Fruit fly (Drosophila melanogaster) whole organism, wandering third instar larva: Measurements from ENCODE around the gene Ubc4.

ENCODE experiments used
- Abd-B ChIP-seq: fragments of >200 bp; optimal IDR thresholded peaks from 2 replicates; lab custom pipeline; 2017; ENCODE audit warnings: missing biosample characterization, missing genetic modification characterization
- CG32264 ChIP-seq: fragments of 200-800 bp; sonication (Bioruptor generic); optimal IDR thresholded peaks from 2 replicates; lab custom pipeline; 2016; ENCODE audit warnings: missing biosample characterization, missing genetic modification characterization
- CG9705 ChIP-seq: fragments of 200-800 bp; sonication (Bioruptor generic); optimal IDR thresholded peaks from 2 replicates; lab custom pipeline; 2018; ENCODE audit warnings: missing biosample characterization, mild to moderate bottlenecking, missing genetic modification characterization
- CrebA ChIP-seq: fragments of 200-800 bp; sonication (Bioruptor generic); optimal IDR thresholded peaks from 2 replicates; lab custom pipeline; 2016; ENCODE audit warnings: missing biosample characterization, mild to moderate bottlenecking, missing genetic modification characterization, borderline replicate concordance
- Dif ChIP-seq: fragments of 200-275, 200-300 bp; sonication (Bioruptor generic); optimal IDR thresholded peaks from 2 replicates; lab custom pipeline; 2018; ENCODE audit warnings: missing biosample characterization, missing genetic modification characterization; ENCODE audit not compliant: partially characterized antibody
- HLH106 ChIP-seq: fragments of 200-800 bp; optimal IDR thresholded peaks from 3 replicates; lab custom pipeline; 2019; ENCODE audit warnings: missing biosample characterization, mild to moderate bottlenecking, missing genetic modification characterization, moderate library complexity
- Hr78 ChIP-seq: fragments of >200 bp; optimal IDR thresholded peaks from 2 replicates; lab custom pipeline; 2017; ENCODE audit warnings: missing biosample characterization, missing genetic modification characterization
- Hr83 ChIP-seq: fragments of 200-300 bp; sonication (Bioruptor generic); optimal IDR thresholded peaks from 2 replicates; lab custom pipeline; 2016; ENCODE audit warnings: missing biosample characterization, mild to moderate bottlenecking, missing genetic modification characterization, moderate library complexity; ENCODE audit not compliant: poor library complexity, severe bottlenecking
- Jra ChIP-seq: sonication (Bioruptor generic); optimal IDR thresholded peaks from 2 replicates; lab custom pipeline; 2016; ENCODE audit warnings: missing biosample characterization, missing genetic modification characterization
- Myc ChIP-seq: fragments of >200 bp; optimal IDR thresholded peaks from 2 replicates; lab custom pipeline; 2017
- N ChIP-seq: fragments of >200 bp; optimal IDR thresholded peaks from 2 replicates; lab custom pipeline; 2018; ENCODE audit warnings: missing biosample characterization, missing external identifiers, missing genetic modification characterization
- OdsH ChIP-seq: fragments of 200-800 bp; sonication (Bioruptor generic); optimal IDR thresholded peaks from 2 replicates; lab custom pipeline; 2016; ENCODE audit warnings: missing biosample characterization, mild to moderate bottlenecking, missing genetic modification characterization
- Rel ChIP-seq, 2 experiments: fragments of 200-800 bp; sonication (Bioruptor generic) in 1 of 2; optimal IDR thresholded peaks; 2 replicates in 1 of 2; 3 replicates in 1 of 2; lab custom pipeline; 2016 to 2019; ENCODE audit warnings: mild to moderate bottlenecking in 2 of 2, missing biosample characterization in 2 of 2, missing genetic modification characterization in 2 of 2, moderate library complexity in 1 of 2
- Sp1 ChIP-seq: fragments of 200-800 bp; sonication (Bioruptor generic); optimal IDR thresholded peaks from 3 replicates; lab custom pipeline; 2019; ENCODE audit warnings: missing biosample characterization, mild to moderate bottlenecking, missing genetic modification characterization, moderate library complexity
- br ChIP-seq: fragments of 200-800 bp; sonication (Bioruptor generic); optimal IDR thresholded peaks from 2 replicates; lab custom pipeline; 2016; ENCODE audit warnings: missing biosample characterization, missing genetic modification characterization
- brk ChIP-seq: fragments of 200-800 bp; sonication (Bioruptor generic); optimal IDR thresholded peaks from 2 replicates; lab custom pipeline; 2016; ENCODE audit warnings: missing biosample characterization, mild to moderate bottlenecking, missing genetic modification characterization
- dmrt93B ChIP-seq: fragments of 200-800 bp; sonication (Bioruptor generic); optimal IDR thresholded peaks from 2 replicates; lab custom pipeline; 2018; ENCODE audit warnings: missing biosample characterization, mild to moderate bottlenecking, missing genetic modification characterization
- dsf ChIP-seq: sonication (Bioruptor generic); optimal IDR thresholded peaks from 2 replicates; lab custom pipeline; 2016; ENCODE audit warnings: missing biosample characterization, missing genetic modification characterization, borderline replicate concordance
- ey ChIP-seq: fragments of 200-800 bp; sonication (Bioruptor generic); optimal IDR thresholded peaks from 2 replicates; lab custom pipeline; 2016; ENCODE audit warnings: missing biosample characterization, missing genetic modification characterization
- foxo ChIP-seq, 2 experiments: fragments of 200-800 bp; sonication (Bioruptor generic); optimal IDR thresholded peaks; 2 replicates in 1 of 2; 3 replicates in 1 of 2; lab custom pipeline; 2016 to 2017; ENCODE audit warnings: missing biosample characterization in 2 of 2, missing genetic modification characterization in 2 of 2
- h ChIP-seq: fragments of 200-800 bp; sonication (Bioruptor generic); optimal IDR thresholded peaks from 3 replicates; lab custom pipeline; 2016; ENCODE audit warnings: missing biosample characterization, mild to moderate bottlenecking, missing genetic modification characterization
- lola ChIP-seq: fragments of >200 bp; optimal IDR thresholded peaks from 2 replicates; lab custom pipeline; 2017; ENCODE audit warnings: missing biosample characterization, missing genetic modification characterization
- pan ChIP-seq: fragments of >200 bp; optimal IDR thresholded peaks from 2 replicates; lab custom pipeline; 2017
- psq ChIP-seq: fragments of 200-800 bp; sonication (Bioruptor generic); optimal IDR thresholded peaks from 3 replicates; lab custom pipeline; 2017; ENCODE audit warnings: missing biosample characterization, mild to moderate bottlenecking, missing genetic modification characterization, moderate library complexity
- rgr ChIP-seq: fragments of 200-800 bp; sonication (Bioruptor generic); optimal IDR thresholded peaks from 3 replicates; lab custom pipeline; 2016; ENCODE audit warnings: missing biosample characterization, mild to moderate bottlenecking, missing genetic modification characterization
- sage ChIP-seq: fragments of 200-800 bp; sonication (Bioruptor generic); optimal IDR thresholded peaks from 2 replicates; lab custom pipeline; 2016; ENCODE audit warnings: missing biosample characterization, mild to moderate bottlenecking, missing genetic modification characterization
- sv ChIP-seq: fragments of 200-800 bp; sonication (Bioruptor generic); optimal IDR thresholded peaks from 3 replicates; lab custom pipeline; 2016; ENCODE audit warnings: missing biosample characterization, missing genetic modification characterization
- tai ChIP-seq: sonication (Bioruptor generic); optimal IDR thresholded peaks from 2 replicates; lab custom pipeline; 2016; ENCODE audit warnings: missing biosample characterization, missing genetic modification characterization
- usp ChIP-seq: fragments of >200 bp; optimal IDR thresholded peaks from 2 replicates; lab custom pipeline; 2017; ENCODE audit warnings: missing biosample characterization, missing genetic modification characterization
- woc ChIP-seq: sonication (Bioruptor generic); optimal IDR thresholded peaks from 2 replicates; lab custom pipeline; 2016; ENCODE audit warnings: missing biosample characterization, mild to moderate bottlenecking, missing genetic modification characterization

The Ubc4 gene

DNA sequence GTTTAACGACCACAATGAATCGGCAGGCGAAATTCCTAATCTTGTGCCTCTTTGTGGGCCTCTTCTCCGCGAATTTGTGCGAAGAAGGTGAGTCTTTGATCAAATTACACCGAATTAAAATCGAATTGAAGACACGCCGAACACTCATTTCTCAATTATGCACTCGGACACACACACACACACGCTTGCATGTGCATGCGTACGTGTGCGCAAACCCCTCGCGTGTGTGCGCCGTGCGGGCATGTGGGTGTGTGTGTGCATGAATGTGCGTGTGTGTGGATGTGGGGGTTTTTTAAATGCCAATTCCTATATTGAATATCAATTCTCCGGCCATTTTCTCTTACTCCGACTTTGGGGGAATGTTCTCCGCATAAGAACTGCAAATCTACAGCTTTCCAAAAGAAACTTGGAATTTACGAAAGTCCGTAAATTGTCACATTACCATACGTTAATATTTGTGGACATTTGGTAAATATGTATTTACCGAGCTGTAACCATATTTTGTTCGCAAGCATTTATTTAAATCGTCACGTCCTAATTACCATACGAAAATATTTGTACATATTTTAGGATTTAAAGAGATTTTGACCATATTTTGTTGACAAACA lies 16.5 kb downstream of the Ubc4 start:
- TF ChIP-seq sage (GFP tag; lab: Kevin White, UChicago): no peak
- no peak for TF ChIP-seq brk (GFP tag; lab: Kevin White, UChicago)
- TF ChIP-seq Rel (GFP tag; optimal IDR thresholded peaks at IDR 0.05; lab: Kevin White, UChicago): no peak
- peak; percentile 100 for TF ChIP-seq Rel (tag; optimal IDR thresholded peaks at IDR 0.05; lab: Kevin White, UChicago)
- TF ChIP-seq lola (GFP tag; lab: Kevin White, UChicago): no peak
- no peak for TF ChIP-seq CG32264 (GFP tag; lab: Kevin White, UChicago)
- TF ChIP-seq N (GFP tag; lab: Kevin White, UChicago): no peak
- TF ChIP-seq Hr78 (GFP tag; lab: Kevin White, UChicago): no peak
- no peak for TF ChIP-seq Sp1 (GFP tag; lab: Kevin White, UChicago)
- peak; percentile 34 for TF ChIP-seq Abd-B (GFP tag; lab: Kevin White, UChicago)
- no peak for TF ChIP-seq dmrt93B (GFP tag; lab: Kevin White, UChicago)
- TF ChIP-seq Myc: no peak
- TF ChIP-seq Hr83 (GFP tag; lab: Kevin White, UChicago): peak; percentile 57
- no peak for TF ChIP-seq CG9705 (GFP tag; lab: Kevin White, UChicago)
- TF ChIP-seq Dif: peak; percentile 36
- no peak for TF ChIP-seq usp (GFP tag; lab: Kevin White, UChicago)
- no peak for TF ChIP-seq pan (lab: Kevin White, UChicago)
- TF ChIP-seq woc (GFP tag; lab: Kevin White, UChicago): no peak
- TF ChIP-seq OdsH: no peak

DNA sequence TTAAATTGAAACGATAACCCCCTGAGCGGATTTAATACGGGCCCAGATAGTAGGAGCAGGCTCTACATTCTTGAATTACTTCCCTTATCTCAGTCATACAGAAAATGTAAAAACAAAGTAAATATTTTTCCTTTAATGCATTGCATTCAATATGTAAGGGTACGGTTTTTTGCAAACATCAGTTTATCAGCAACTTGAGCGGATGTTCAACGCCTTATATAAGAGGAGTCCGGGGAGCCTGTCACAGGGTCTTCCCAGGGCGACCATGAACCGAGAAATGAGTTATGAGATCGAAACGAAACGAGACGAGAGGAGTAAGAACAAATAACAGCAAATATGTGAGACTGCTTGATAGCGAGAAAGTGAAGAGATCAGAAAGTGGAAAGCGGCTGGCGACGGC lies 18.5 kb downstream of the Ubc4 start:
- TF ChIP-seq HLH106 (tag; lab: Kevin White, UChicago) (no peak), dsf (GFP tag; lab: Kevin White, UChicago) (no peak), tai (no peak), Rel (GFP tag; optimal IDR thresholded peaks at IDR 0.05; lab: Kevin White, UChicago) (no peak), Rel (tag; optimal IDR thresholded peaks at IDR 0.05; lab: Kevin White, UChicago) (peak; percentile 90), brk (GFP tag; lab: Kevin White, UChicago) (no peak)

DNA sequence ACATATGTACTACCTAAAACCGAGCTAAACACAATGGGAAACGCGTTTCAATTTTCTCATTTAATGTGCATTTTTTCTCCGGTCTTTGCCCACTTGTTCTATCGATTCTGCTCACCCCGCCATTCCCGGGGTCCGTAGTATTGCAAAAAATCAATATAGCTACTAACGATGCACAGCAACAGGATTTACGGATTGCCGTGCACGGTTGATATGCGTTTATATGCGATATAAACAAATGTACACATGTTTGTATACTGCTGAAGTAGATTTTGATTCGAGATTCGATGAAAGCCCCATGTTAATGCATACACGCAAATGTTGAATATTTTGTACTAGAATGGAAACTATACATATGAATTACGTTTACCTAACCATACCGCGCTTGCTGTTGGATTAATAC lies 19.0 kb downstream of the Ubc4 start:
- TF ChIP-seq psq (GFP tag; lab: Kevin White, UChicago) (no peak), sv (GFP tag; lab: Kevin White, UChicago) (no peak), Hr78 (GFP tag; lab: Kevin White, UChicago) (no peak), rgr (GFP tag; lab: Kevin White, UChicago) (no peak), OdsH (no peak), Jra (GFP tag; lab: Kevin White, UChicago) (no peak), ey (GFP tag; lab: Kevin White, UChicago) (no peak), pan (lab: Kevin White, UChicago) (no peak)
- TF ChIP-seq, all 38 proteins: peak for 0

- TF ChIP-seq Rel (GFP tag; optimal IDR thresholded peaks at IDR 0.05; lab: Kevin White, UChicago) (no peak), Rel (tag; optimal IDR thresholded peaks at IDR 0.05; lab: Kevin White, UChicago) (peak; percentile 98), CrebA (GFP tag; lab: Kevin White, UChicago) (no peak)
These were observed 19.7 kb downstream of the Ubc4 start for dm6 chr3L:9717839-9718238.

dm6 chr3L:9718929-9719328 lies 20.8 kb downstream of the Ubc4 start, which contains the start of the genes CG18178 and CG14174:
Gene CG18178 (minus strand): TSS chr3L:9719144.
Gene CG14174 (plus strand): TSS chr3L:9719328.
- TF ChIP-seq br (no peak), Sp1 (GFP tag; lab: Kevin White, UChicago) (peak; percentile 73), dmrt93B (GFP tag; lab: Kevin White, UChicago) (peak; percentile 48), psq (GFP tag; lab: Kevin White, UChicago) (peak; percentile 63), foxo (GFP tag; optimal IDR thresholded peaks at IDR 0.05; lab: Kevin White, UChicago) (peak in 1 of 2 experiments; percentile 47), Rel (GFP tag; optimal IDR thresholded peaks at IDR 0.05; lab: Kevin White, UChicago) (no peak), Rel (tag; optimal IDR thresholded peaks at IDR 0.05; lab: Kevin White, UChicago) (peak; percentile 82), OdsH (peak; percentile 26), Myc (peak; percentile 90), sv (GFP tag; lab: Kevin White, UChicago) (peak; percentile 38), CG9705 (GFP tag; lab: Kevin White, UChicago) (peak; percentile 70), Jra (GFP tag; lab: Kevin White, UChicago) (no peak), HLH106 (tag; lab: Kevin White, UChicago) (peak; percentile 84), h (GFP tag; lab: Kevin White, UChicago) (peak; percentile 39), woc (GFP tag; lab: Kevin White, UChicago) (no peak), rgr (GFP tag; lab: Kevin White, UChicago) (peak; percentile 70)
